Fruit fly (Drosophila melanogaster): ENCODE measurements around the gene hoe2.

hoe2 gene

DNA sequence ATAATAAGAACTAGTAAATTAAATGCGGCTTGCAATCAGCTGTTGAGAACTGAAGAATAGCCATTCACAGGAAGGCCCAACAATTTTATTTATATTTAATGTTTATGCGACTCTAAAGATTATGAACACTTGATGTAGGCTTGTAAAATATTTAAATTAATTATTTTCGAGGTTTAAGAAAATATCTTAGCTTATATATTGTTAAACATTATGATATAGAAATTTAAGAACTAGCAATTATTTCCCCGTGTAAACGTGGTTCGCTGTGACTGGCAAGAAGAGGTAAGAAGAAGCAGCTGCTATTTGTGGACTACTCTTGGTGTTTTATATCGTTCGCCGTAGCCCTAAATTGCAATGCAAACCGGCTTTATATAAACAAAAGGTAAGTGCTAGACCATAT is 9.1 kb upstream of the hoe2 start, which contains the start of the genes mRpL24 and betaggt-I (continued):
- TF ChIP-seq CG31365 (tag; optimal IDR thresholded peaks at IDR 0.05) (peak; percentile 66), Xrp1 (GFP tag; IDR thresholded peaks at IDR 0.05) (peak; percentile 99), CG1529 (GFP tag; optimal IDR thresholded peaks at IDR 0.05) (peak; percentile 89), Six4 (GFP tag; optimal IDR thresholded peaks at IDR 0.05) (peak; percentile 92), CG7928 (GFP tag; optimal IDR thresholded peaks at IDR 0.05) (peak; percentile 77), pfk (GFP tag; optimal IDR thresholded peaks at IDR 0.05) (peak; percentile 44), Lhr (GFP tag; optimal IDR thresholded peaks at IDR 0.05) (peak; percentile 77), sqz (GFP tag; optimal IDR thresholded peaks at IDR 0.05) (no peak), HLH3B (GFP tag; IDR thresholded peaks at IDR 0.05) (peak; percentile 96), CG9876 (GFP tag; optimal IDR thresholded peaks at IDR 0.05) (peak; percentile 71), zen (tag; optimal IDR thresholded peaks at IDR 0.05) (peak; percentile 95), Hr39 (optimal IDR thresholded peaks at IDR 0.05) (no peak), trem (tag; optimal IDR thresholded peaks at IDR 0.05) (peak; percentile 95), hb (GFP tag; IDR thresholded peaks at IDR 0.05; ENCODE audit: partially characterized antibody) (no peak), CG31224 (GFP tag; IDR thresholded peaks at IDR 0.05) (peak; percentile 93), Poxn (GFP tag; IDR thresholded peaks at IDR 0.05) (peak; percentile 86), CG34376 (GFP tag; optimal IDR thresholded peaks at IDR 0.05) (peak; percentile 91), CG12744 (GFP tag; optimal IDR thresholded peaks at IDR 0.05) (peak; percentile 78), Eip74EF (GFP tag; optimal IDR thresholded peaks at IDR 0.05) (peak in 1 of 2 experiments; percentile 92), bsh (GFP tag; optimal IDR thresholded peaks at IDR 0.05) (peak in 1 of 2 experiments; percentile 98), CG11504 (tag; optimal IDR thresholded peaks at IDR 0.05) (peak; percentile 95), kah (GFP tag; optimal IDR thresholded peaks at IDR 0.05) (peak; percentile 80), az2 (GFP tag; optimal IDR thresholded peaks at IDR 0.05) (peak; percentile 94), bbx (GFP tag; IDR thresholded peaks at IDR 0.05; ENCODE audit: partially characterized antibody) (no peak), en (GFP tag; optimal IDR thresholded peaks at IDR 0.05) (peak; percentile 42), NC2β (GFP tag; optimal IDR thresholded peaks at IDR 0.05) (peak; percentile 82), CG32772 (GFP tag; IDR thresholded peaks at IDR 0.05) (peak; percentile 96), CG13775 (GFP tag; optimal IDR thresholded peaks at IDR 0.05) (peak; percentile 97), Xbp1 (GFP tag; optimal IDR thresholded peaks at IDR 0.05) (peak; percentile 97), CG7839 (tag; optimal IDR thresholded peaks at IDR 0.05) (peak; percentile 97), twi (tag; optimal IDR thresholded peaks at IDR 0.05) (peak; percentile 93), chn (GFP tag; optimal IDR thresholded peaks at IDR 0.05) (peak; percentile 89), CG10274 (GFP tag; optimal IDR thresholded peaks at IDR 0.05) (peak; percentile 71), Nf-YB (GFP tag; optimal IDR thresholded peaks at IDR 0.05) (peak; percentile 86), Nf-YA (GFP tag; IDR thresholded peaks at IDR 0.05) (peak; percentile 90), TFAM (GFP tag; optimal IDR thresholded peaks at IDR 0.05) (peak; percentile 53), fru (optimal IDR thresholded peaks at IDR 0.05) (no peak), CG34422 (GFP tag; IDR thresholded peaks at IDR 0.05) (peak; percentile 98), CG7556 (GFP tag; optimal IDR thresholded peaks at IDR 0.05) (peak; percentile 94), btn (GFP tag; optimal IDR thresholded peaks at IDR 0.05) (no peak), eve (GFP tag; optimal IDR thresholded peaks at IDR 0.05) (no peak), CG10543 (GFP tag; optimal IDR thresholded peaks at IDR 0.05) (peak; percentile 94), CG1647 (GFP tag; optimal IDR thresholded peaks at IDR 0.05) (peak; percentile 72), CG16779 (GFP tag; IDR thresholded peaks at IDR 0.05) (peak; percentile 86), CG9797 (GFP tag; optimal IDR thresholded peaks at IDR 0.05) (peak; percentile 31), ranshi (GFP tag; IDR thresholded peaks at IDR 0.05) (peak; percentile 97), psq (GFP tag; optimal IDR thresholded peaks at IDR 0.05) (peak; percentile 85), C15 (GFP tag; IDR thresholded peaks at IDR 0.05) (peak; percentile 70; the same call in 1 of the 3 replicates), dmrt11E (tag; optimal IDR thresholded peaks at IDR 0.05) (peak; percentile 96), prd (optimal IDR thresholded peaks at IDR 0.05) (no peak), prd (GFP tag; IDR thresholded peaks at IDR 0.05) (peak; percentile 97), unc-4 (GFP tag; IDR thresholded peaks at IDR 0.05; ENCODE audit: partially characterized antibody) (no peak)

All from whole organism, embryonic.